Fruit fly (Drosophila melanogaster) whole organism, embryonic: ENCODE data around the gene Send2.

Experiments
- Awh ChIP-seq: fragments of 200-800 bp; sonication (Bioruptor generic); IDR thresholded peaks from 2 replicates; pipeline ENCODE4, ENCODE4 v1.3.6; 2022; ENCODE audit warnings: missing biosample characterization, missing genetic modification characterization
- CG10462 ChIP-seq: fragments of 200-800 bp; sonication (Bioruptor generic); optimal IDR thresholded peaks from 2 replicates; lab custom pipeline; 2016; ENCODE audit warnings: missing biosample characterization, missing genetic modification characterization
- CG11093 ChIP-seq: fragments of 200-800 bp; sonication (Bioruptor generic); IDR thresholded peaks from 3 replicates; pipeline ENCODE4 v1.3.6; 2022; ENCODE audit warnings: missing biosample characterization, missing genetic modification characterization
- CG11723 ChIP-seq: fragments of 200-800 bp; sonication (Bioruptor generic); optimal IDR thresholded peaks from 2 replicates; lab custom pipeline; 2017; ENCODE audit warnings: missing biosample characterization, mild to moderate bottlenecking, missing genetic modification characterization
- CG15073 ChIP-seq: fragments of 200-800 bp; sonication (Bioruptor generic); optimal IDR thresholded peaks from 2 replicates; lab custom pipeline; 2016; ENCODE audit warnings: missing biosample characterization, missing genetic modification characterization
- CG17361 ChIP-seq: fragments of 200-800 bp; sonication (Bioruptor generic); IDR thresholded peaks from 3 replicates; pipeline ENCODE4 v1.3.6; 2022; ENCODE audit warnings: missing biosample characterization, missing genetic modification characterization
- CG17568 ChIP-seq: fragments of 200-800 bp; sonication (Bioruptor generic); optimal IDR thresholded peaks from 2 replicates; lab custom pipeline; 2018; ENCODE audit warnings: missing biosample characterization, mild to moderate bottlenecking, missing genetic modification characterization, moderate library complexity
- CG17612 ChIP-seq: fragments of 200-800 bp; sonication (Bioruptor generic); IDR thresholded peaks from 2 replicates; pipeline ENCODE4 v1.3.6; 2022; ENCODE audit warnings: missing biosample characterization, missing genetic modification characterization
- CG1832 ChIP-seq: fragments of 200-800 bp; sonication (Bioruptor generic); optimal IDR thresholded peaks from 2 replicates; lab custom pipeline; 2017; ENCODE audit warnings: missing biosample characterization, mild to moderate bottlenecking, missing genetic modification characterization, inconsistent platforms
- CG18599 ChIP-seq: fragments of 200-800 bp; sonication (Bioruptor generic); optimal IDR thresholded peaks from 3 replicates; lab custom pipeline; 2017; ENCODE audit warnings: missing biosample characterization, missing genetic modification characterization, mild to moderate bottlenecking, moderate library complexity, missing genetic modification reagents
- CG31441 ChIP-seq: fragments of 200-800 bp; sonication (Bioruptor generic); IDR thresholded peaks from 2 replicates; pipeline ENCODE4 v1.3.6; 2022; ENCODE audit warnings: missing biosample characterization, missing genetic modification characterization
- CG32772 ChIP-seq: fragments of 200-800 bp; sonication (Bioruptor generic); IDR thresholded peaks from 2 replicates; pipeline ENCODE4 v1.3.6; 2022; ENCODE audit warnings: missing biosample characterization, missing genetic modification characterization
- CG33213 ChIP-seq: fragments of 200-800 bp; sonication (Bioruptor generic); optimal IDR thresholded peaks from 3 replicates; lab custom pipeline; 2016; ENCODE audit warnings: missing biosample characterization, missing genetic modification characterization
- CG34422 ChIP-seq: fragments of 200-800 bp; sonication (Bioruptor generic); IDR thresholded peaks from 3 replicates; pipeline ENCODE4 v1.3.6; 2022; ENCODE audit warnings: missing biosample characterization, missing genetic modification characterization
- CG3995 ChIP-seq: fragments of 200-800 bp; sonication (Bioruptor generic); optimal IDR thresholded peaks from 3 replicates; lab custom pipeline; 2016; ENCODE audit warnings: missing biosample characterization, missing genetic modification characterization
- CG4360 ChIP-seq: fragments of 200-800 bp; sonication (Bioruptor generic); IDR thresholded peaks from 2 replicates; pipeline ENCODE4 v1.3.6; 2022; ENCODE audit warnings: missing biosample characterization, missing genetic modification characterization
- CG5953 ChIP-seq: fragments of 200-800 bp; sonication (Bioruptor generic); IDR thresholded peaks from 2 replicates; pipeline ENCODE4 v1.3.6; 2022; ENCODE audit warnings: missing biosample characterization, missing genetic modification characterization
- CG6689 ChIP-seq: fragments of 200-800 bp; sonication (Bioruptor generic); IDR thresholded peaks from 2 replicates; pipeline ENCODE4 v1.3.6; 2022; ENCODE audit warnings: missing biosample characterization, missing genetic modification characterization
- CG7271 ChIP-seq: fragments of 200-800 bp; sonication (Bioruptor generic); optimal IDR thresholded peaks from 2 replicates; lab custom pipeline; 2018; ENCODE audit warnings: missing biosample characterization, mild to moderate bottlenecking, missing genetic modification characterization, moderate library complexity
- CG7372 ChIP-seq: fragments of 200-800 bp; sonication (Bioruptor generic); IDR thresholded peaks from 2 replicates; pipeline ENCODE4 v1.3.6; 2022; ENCODE audit warnings: missing biosample characterization, missing genetic modification characterization
- CG7556 ChIP-seq: fragments of 200-800 bp; sonication (Bioruptor generic); optimal IDR thresholded peaks from 2 replicates; lab custom pipeline; 2017; ENCODE audit warnings: missing biosample characterization, mild to moderate bottlenecking, missing genetic modification characterization
- CG8944 ChIP-seq: fragments of 200-800 bp; sonication (Bioruptor generic); optimal IDR thresholded peaks from 3 replicates; lab custom pipeline; 2016; ENCODE audit warnings: missing biosample characterization, missing genetic modification characterization
- E2f2 ChIP-seq: fragments of 200-800 bp; sonication (Bioruptor generic); IDR thresholded peaks from 2 replicates; pipeline ENCODE4 v1.3.6; 2022; ENCODE audit warnings: missing biosample characterization, missing genetic modification characterization
- HmgD ChIP-seq: fragments of 200-800 bp; sonication (Bioruptor generic); optimal IDR thresholded peaks from 3 replicates; lab custom pipeline; 2016; ENCODE audit warnings: missing biosample characterization, missing genetic modification characterization
- PHDP ChIP-seq: fragments of 200-800 bp; sonication (Bioruptor generic); optimal IDR thresholded peaks from 3 replicates; lab custom pipeline; 2018; ENCODE audit warnings: missing biosample characterization, mild to moderate bottlenecking, missing genetic modification characterization, moderate library complexity
- ac ChIP-seq: fragments of 200-800 bp; sonication (Bioruptor generic); optimal IDR thresholded peaks from 3 replicates; lab custom pipeline; 2017; ENCODE audit warnings: missing biosample characterization, mild to moderate bottlenecking, missing genetic modification characterization
- bab2 ChIP-seq: fragments of 200-800 bp; sonication (Bioruptor generic); optimal IDR thresholded peaks from 2 replicates; lab custom pipeline; 2016; ENCODE audit warnings: missing biosample characterization, missing genetic modification characterization
- dpn ChIP-seq, 2 experiments: fragments of 200-800 bp; sonication (Bioruptor generic); optimal IDR thresholded peaks; 3 replicates each; lab custom pipeline; 2016; ENCODE audit warnings: missing biosample characterization in 2 of 2, missing genetic modification characterization in 2 of 2
- fd102C ChIP-seq: fragments of 200-800 bp; sonication (Bioruptor generic); optimal IDR thresholded peaks from 2 replicates; lab custom pipeline; 2018; ENCODE audit warnings: missing biosample characterization, mild to moderate bottlenecking, missing genetic modification characterization, moderate library complexity
- fd96Cb ChIP-seq: fragments of 200-800 bp; sonication (Bioruptor generic); optimal IDR thresholded peaks from 2 replicates; lab custom pipeline; 2018; ENCODE audit warnings: missing biosample characterization, mild to moderate bottlenecking, missing genetic modification characterization, moderate library complexity
- fu2 ChIP-seq: fragments of 200-800 bp; sonication (Bioruptor generic); optimal IDR thresholded peaks from 2 replicates; lab custom pipeline; 2016; ENCODE audit warnings: missing biosample characterization, missing genetic modification characterization
- gcm ChIP-seq: fragments of 200-800 bp; sonication (Bioruptor generic); optimal IDR thresholded peaks from 2 replicates; lab custom pipeline; 2019; ENCODE audit warnings: missing biosample characterization, mild to moderate bottlenecking, missing genetic modification characterization, moderate library complexity
- gsb ChIP-seq: fragments of 200-800 bp; sonication (Bioruptor generic); IDR thresholded peaks from 2 replicates; pipeline ENCODE4 v1.3.6; 2022; ENCODE audit warnings: missing biosample characterization, missing genetic modification characterization
- hbn ChIP-seq: fragments of 200-800 bp; sonication (Bioruptor generic); IDR thresholded peaks from 2 replicates; pipeline ENCODE4 v1.3.6; 2022; ENCODE audit warnings: missing biosample characterization, missing genetic modification characterization; ENCODE audit not compliant: partially characterized antibody
- jumu ChIP-seq: fragments of 200-800 bp; sonication (Bioruptor generic); optimal IDR thresholded peaks from 3 replicates; lab custom pipeline; 2016; ENCODE audit warnings: missing biosample characterization, missing genetic modification characterization
- mld ChIP-seq: fragments of 200-800 bp; sonication (Bioruptor generic); IDR thresholded peaks from 3 replicates; pipeline ENCODE4 v1.3.6; 2022; ENCODE audit warnings: missing biosample characterization, missing genetic modification characterization; ENCODE audit not compliant: partially characterized antibody
- onecut ChIP-seq: fragments of 200-800 bp; sonication (Bioruptor generic); IDR thresholded peaks from 2 replicates; pipeline ENCODE4 v1.3.6; 2022; ENCODE audit warnings: missing biosample characterization, missing genetic modification characterization
- pros ChIP-seq: fragments of 200-800 bp; sonication (Bioruptor generic); optimal IDR thresholded peaks from 3 replicates; lab custom pipeline; 2019; ENCODE audit warnings: missing biosample characterization, mild to moderate bottlenecking, missing genetic modification characterization, moderate library complexity
- sc ChIP-seq, 3 experiments: fragments of >200 bp in 2 of 3; fragments of 200-800 bp in 1 of 3; sonication (Bioruptor generic) in 1 of 3; optimal IDR thresholded peaks; 2 replicates in 2 of 3; 3 replicates in 1 of 3; lab custom pipeline; 2017; ENCODE audit warnings: mild to moderate bottlenecking in 1 of 3, missing biosample characterization in 1 of 3, missing genetic modification characterization in 1 of 3, missing genetic modification reagents in 1 of 3
- seq ChIP-seq: fragments of 200-800 bp; sonication (Bioruptor generic); IDR thresholded peaks from 2 replicates; pipeline ENCODE4 v1.3.6; 2022; ENCODE audit warnings: missing biosample characterization, missing genetic modification characterization
- yki ChIP-seq: fragments of >200 bp; optimal IDR thresholded peaks from 3 replicates; lab custom pipeline; 2018

Gene Send2

dm6 chr2L:14361736-14362180, 15.3 kb upstream of the Send2 start, which contains the start of gene spel1 (continued):
- TF ChIP-seq CG11093 (GFP tag; lab: Robert Waterston, UW): no peak
- no peak for TF ChIP-seq CG3995 (GFP tag; lab: Kevin White, UChicago)
- peak; percentile 49; the same call in 1 of the 2 replicates for TF ChIP-seq seq (GFP tag; lab: Robert Waterston, UW)
- TF ChIP-seq CG7556 (GFP tag; lab: Kevin White, UChicago): peak; percentile 80
- peak; percentile 71 for TF ChIP-seq CG34422 (GFP tag; lab: Robert Waterston, UW)
- TF ChIP-seq yki (lab: Kevin White, UChicago): no peak
- TF ChIP-seq sc (optimal IDR thresholded peaks at IDR 0.05; lab: Kevin White, UChicago): no peak
- TF ChIP-seq sc (GFP tag; optimal IDR thresholded peaks at IDR 0.05; lab: Kevin White, UChicago): peak; percentile 39
- no peak for TF ChIP-seq CG15073 (GFP tag; lab: Kevin White, UChicago)
- peak; percentile 47 for TF ChIP-seq bab2 (GFP tag; lab: Kevin White, UChicago)
- peak; percentile 5 for TF ChIP-seq CG7271
- TF ChIP-seq mld (GFP tag; lab: Robert Waterston, UW): no peak
- TF ChIP-seq CG31441 (GFP tag; lab: Robert Waterston, UW): peak; percentile 91
- peak; percentile 82 for TF ChIP-seq gcm (GFP tag; lab: Kevin White, UChicago)
- TF ChIP-seq gsb (GFP tag; lab: Robert Waterston, UW): peak; percentile 40; the same call in 1 of the 2 replicates
- no peak for TF ChIP-seq CG1832 (GFP tag; lab: Kevin White, UChicago)
- no peak for TF ChIP-seq HmgD
- no peak for TF ChIP-seq pros (GFP tag; lab: Kevin White, UChicago)
- TF ChIP-seq CG32772: peak; percentile 74
- peak; percentile 35 for TF ChIP-seq CG8944
- no peak for TF ChIP-seq hbn (GFP tag; lab: Robert Waterston, UW)
- peak; percentile 57 for TF ChIP-seq CG33213 (GFP tag; lab: Kevin White, UChicago)
- TF ChIP-seq CG7372: peak; percentile 64
- peak; percentile 83 for TF ChIP-seq Awh (GFP tag; lab: Robert Waterston, UW)
- TF ChIP-seq CG10462 (GFP tag; lab: Kevin White, UChicago): peak; percentile 41
- TF ChIP-seq fd102C (GFP tag; lab: Kevin White, UChicago): no peak
- TF ChIP-seq CG5953 (GFP tag; lab: Robert Waterston, UW): peak; percentile 52
- TF ChIP-seq CG17612 (GFP tag; lab: Robert Waterston, UW): peak; percentile 46; the same call in 1 of the 2 replicates
- TF ChIP-seq fd96Cb (tag; lab: Kevin White, UChicago): peak; percentile 77
- TF ChIP-seq onecut (GFP tag; lab: Robert Waterston, UW): peak; percentile 21; the same call in 1 of the 2 replicates
- TF ChIP-seq fu2 (GFP tag; lab: Kevin White, UChicago): peak; percentile 31

- TF ChIP-seq CG17568 (no peak), CG4360 (no peak), PHDP (no peak), CG18599 (no peak), CG17361 (no peak), E2f2 (GFP tag; lab: Robert Waterston, UW) (no peak), dpn (GFP tag; optimal IDR thresholded peaks at IDR 0.05; lab: Kevin White, UChicago) (no peak), ac (GFP tag; lab: Kevin White, UChicago) (no peak), jumu (GFP tag; lab: Kevin White, UChicago) (no peak), CG6689 (no peak), CG11723 (GFP tag; lab: Kevin White, UChicago) (no peak)
These were observed 14.8 kb upstream of the Send2 start for dm6 chr2L:14361281-14361680.
